Worm (Caenorhabditis elegans): Measurements from ENCODE around the gene C07A9.9.
A peak's percentile ranks its signal among the peaks of the same experiment; 100 is the strongest.

C07A9.9 gene

ce11 chrIII:9621840-9622525 lies 45.5 kb downstream of the C07A9.9 start (continued):
- peak; percentile 33 for TF ChIP-seq lin-14 (GFP tag; optimal IDR thresholded peaks at IDR 0.05)
- TF ChIP-seq ama-1 (optimal IDR thresholded peaks at IDR 0.05), result no peak
- no peak for TF ChIP-seq sup-37 (GFP tag; optimal IDR thresholded peaks at IDR 0.05)
- no peak for TF ChIP-seq C04F5.9 (tag; optimal IDR thresholded peaks at IDR 0.05)
- TF ChIP-seq aly-2 (tag; optimal IDR thresholded peaks at IDR 0.05), result no peak
- no peak for TF ChIP-seq unc-86 (tag; optimal IDR thresholded peaks at IDR 0.05)
- TF ChIP-seq fkh-10 (GFP tag; optimal IDR thresholded peaks at IDR 0.05), result no peak
- peak; percentile 77 for TF ChIP-seq elt-2 (tag; optimal IDR thresholded peaks at IDR 0.05)
- no peak for TF ChIP-seq nhr-28 (tag; optimal IDR thresholded peaks at IDR 0.05)
- TF ChIP-seq nhr-47 (tag; optimal IDR thresholded peaks at IDR 0.05), result no peak
- no peak for TF ChIP-seq lin-15B (tag; optimal IDR thresholded peaks at IDR 0.05)
- no peak for TF ChIP-seq ceh-88 (GFP tag; IDR thresholded peaks at IDR 0.05)
- no peak for TF ChIP-seq nhr-20 (tag; optimal IDR thresholded peaks at IDR 0.05)
- no peak for TF ChIP-seq fkh-4 (tag; optimal IDR thresholded peaks at IDR 0.05; ENCODE audit: borderline replicate concordance)
- TF ChIP-seq fos-1 (tag; optimal IDR thresholded peaks at IDR 0.05), result no peak
- TF ChIP-seq mab-9 (GFP tag; IDR thresholded peaks at IDR 0.05), result no peak
- no peak for TF ChIP-seq snpc-4 (tag; optimal IDR thresholded peaks at IDR 0.05)
- TF ChIP-seq F16B12.6 (tag; optimal IDR thresholded peaks at IDR 0.05), result no peak
- TF ChIP-seq egl-27 (tag; optimal IDR thresholded peaks at IDR 0.05), result no peak
- TF ChIP-seq pag-3 (tag; optimal IDR thresholded peaks at IDR 0.05; ENCODE audit: borderline replicate concordance, insufficient read depth), result no peak
- no peak for TF ChIP-seq ceh-90 (tag; optimal IDR thresholded peaks at IDR 0.05)
- TF ChIP-seq egl-13 (tag; optimal IDR thresholded peaks at IDR 0.05), result no peak
- no peak for TF ChIP-seq unc-30 (tag; optimal IDR thresholded peaks at IDR 0.05)
- no peak for TF ChIP-seq hpl-2 (GFP tag; optimal IDR thresholded peaks at IDR 0.05)
- TF ChIP-seq unc-98 (GFP tag; IDR thresholded peaks at IDR 0.05), result no peak
- TF ChIP-seq dpl-1 (GFP tag; optimal IDR thresholded peaks at IDR 0.05), result peak in 1 of 3 experiments; percentile 1

ce11 chrIII:9620148-9620547 lies 47.3 kb downstream of the C07A9.9 start:
- TF ChIP-seq skn-1 (tag; optimal IDR thresholded peaks at IDR 0.05) (no peak), nhr-71 (tag; optimal IDR thresholded peaks at IDR 0.05) (peak; percentile 83), hlh-4 (tag; optimal IDR thresholded peaks at IDR 0.05) (no peak), efl-1 (optimal IDR thresholded peaks at IDR 0.05) (peak; percentile 27 to 37), efl-1 (GFP tag; optimal IDR thresholded peaks at IDR 0.05 in 1 of 2) (peak; percentile 22 to 91), nhr-47 (tag; optimal IDR thresholded peaks at IDR 0.05) (peak; percentile 30), nhr-85 (tag) (peak; percentile 81), jun-1 (tag; optimal IDR thresholded peaks at IDR 0.05) (no peak), snu-23 (GFP tag; optimal IDR thresholded peaks at IDR 0.05) (peak; percentile 69), blmp-1 (tag; optimal IDR thresholded peaks at IDR 0.05) (peak; percentile 74), Y116A8C.19 (tag; optimal IDR thresholded peaks at IDR 0.05; ENCODE audit: borderline replicate concordance) (no peak), unc-130 (tag; optimal IDR thresholded peaks at IDR 0.05) (peak; percentile 30), nhr-19 (GFP tag; conservative IDR thresholded peaks at IDR 0.05) (peak; percentile 68), lir-3 (tag; optimal IDR thresholded peaks at IDR 0.05; ENCODE audit: poor library complexity) (no peak), xbp-1 (tag; optimal IDR thresholded peaks at IDR 0.05) (peak; percentile 20), lsy-2 (tag; optimal IDR thresholded peaks at IDR 0.05) (peak in 1 of 2 experiments; percentile 56), rnt-1 (tag; optimal IDR thresholded peaks at IDR 0.05) (peak; percentile 85), unc-98 (GFP tag; IDR thresholded peaks at IDR 0.05) (no peak), nhr-20 (tag; optimal IDR thresholded peaks at IDR 0.05) (peak; percentile 43), zip-4 (GFP tag; optimal IDR thresholded peaks at IDR 0.05) (no peak), lin-39 (tag; optimal IDR thresholded peaks at IDR 0.05) (no peak), F16B12.6 (tag; optimal IDR thresholded peaks at IDR 0.05) (no peak), irx-1 (tag; optimal IDR thresholded peaks at IDR 0.05) (no peak), swsn-7 (tag; optimal IDR thresholded peaks at IDR 0.05) (peak; percentile 32), nhr-90 (tag; optimal IDR thresholded peaks at IDR 0.05; ENCODE audit: poor library complexity) (peak; percentile 18), aly-2 (tag; optimal IDR thresholded peaks at IDR 0.05) (no peak), aha-1 (tag; optimal IDR thresholded peaks at IDR 0.05) (no peak), ama-1 (optimal IDR thresholded peaks at IDR 0.05) (no peak), ztf-11 (tag; optimal IDR thresholded peaks at IDR 0.05) (no peak), lin-14 (GFP tag; optimal IDR thresholded peaks at IDR 0.05) (peak; percentile 80), sox-4 (tag; optimal IDR thresholded peaks at IDR 0.05) (no peak), hpl-2 (GFP tag; optimal IDR thresholded peaks at IDR 0.05) (no peak), sptf-1 (tag; optimal IDR thresholded peaks at IDR 0.05) (no peak)
